Worm (Caenorhabditis elegans) whole organism, mixed stage, embryonic: ENCODE data around the gene lgc-25.

Experiments
- ces-1 ChIP-seq: fragments of 150-350 bp; optimal IDR thresholded peaks from 2 replicates; lab custom pipeline; 2014; ENCODE audit warnings: missing biosample characterization, missing genetic modification reagents, missing genetic modification characterization
- drap-1 ChIP-seq: fragments of 200-800 bp; sonication (Bioruptor generic); optimal IDR thresholded peaks from 3 replicates; lab custom pipeline; 2018; ENCODE audit warnings: mild to moderate bottlenecking, missing genetic modification characterization, missing compliant biosample characterization
- hlh-1 ChIP-seq: fragments of 150-350 bp; optimal IDR thresholded peaks from 2 replicates; lab custom pipeline; 2014; ENCODE audit warnings: missing biosample characterization, missing genetic modification reagents, missing genetic modification characterization
- lin-13 ChIP-seq: fragments of 150-350 bp; optimal IDR thresholded peaks from 2 replicates; lab custom pipeline; 2014; ENCODE audit warnings: missing biosample characterization, missing genetic modification characterization
- nhr-12 ChIP-seq: fragments of 150-350 bp; optimal IDR thresholded peaks from 2 replicates; lab custom pipeline; 2014; ENCODE audit warnings: missing biosample characterization, missing genetic modification characterization
- nhr-237 ChIP-seq: fragments of 150-350 bp; optimal IDR thresholded peaks from 2 replicates; lab custom pipeline; 2014; ENCODE audit warnings: missing biosample characterization, missing genetic modification characterization
- nhr-28 ChIP-seq: fragments of 150-350 bp; optimal IDR thresholded peaks from 2 replicates; lab custom pipeline; 2014; ENCODE audit warnings: missing biosample characterization, missing genetic modification characterization
- nhr-76 ChIP-seq: sonication (generic microtip); optimal IDR thresholded peaks from 2 replicates; lab custom pipeline; 2017; ENCODE audit warnings: missing biosample characterization, missing genetic modification characterization
- snpc-4 ChIP-seq: fragments of 150-350 bp; optimal IDR thresholded peaks from 2 replicates; lab custom pipeline; 2014; ENCODE audit warnings: missing biosample characterization, missing genetic modification characterization
- unc-39 ChIP-seq: fragments of 150-350 bp; optimal IDR thresholded peaks from 2 replicates; lab custom pipeline; 2014; ENCODE audit warnings: missing biosample characterization, missing genetic modification characterization
- unc-62 ChIP-seq: fragments of 150-350 bp; optimal IDR thresholded peaks from 2 replicates; lab custom pipeline; 2014; ENCODE audit warnings: missing biosample characterization, missing genetic modification reagents, missing genetic modification characterization
- ztf-11 ChIP-seq: fragments of 150-350 bp; optimal IDR thresholded peaks from 2 replicates; lab custom pipeline; 2014; ENCODE audit warnings: missing biosample characterization, missing genetic modification characterization

DNA sequence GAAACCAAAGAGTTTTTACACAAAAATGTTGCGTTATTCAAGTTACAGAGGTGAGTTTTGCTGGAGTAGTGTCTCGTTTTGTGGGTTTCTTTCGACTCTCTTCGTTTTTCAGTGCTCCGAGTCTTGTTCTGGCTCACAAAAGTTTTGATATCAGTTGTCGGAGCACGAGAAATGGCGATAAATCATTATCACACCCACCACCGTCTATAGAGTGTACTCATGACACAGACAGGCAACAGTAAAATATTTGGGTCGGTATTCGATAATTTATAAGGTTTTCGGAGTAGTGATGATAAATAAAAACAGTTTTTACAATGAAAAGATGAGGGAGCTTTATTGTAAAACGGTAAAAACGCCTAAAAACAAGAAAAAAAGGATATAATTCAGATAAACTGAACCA is 46.4 kb upstream of the lgc-25 start, which contains the start of gene ceh-37:
- TF ChIP-seq snpc-4 (no peak), lin-13 (tag; lab: Kevin White, UChicago) (no peak), nhr-28 (no peak), hlh-1 (tag; lab: Kevin White, UChicago) (no peak), nhr-237 (no peak), ces-1 (no peak), nhr-12 (tag; lab: Kevin White, UChicago) (no peak), unc-39 (tag; lab: Kevin White, UChicago) (no peak), ztf-11 (tag; lab: Kevin White, UChicago) (no peak), drap-1 (GFP tag; lab: Kevin White, UChicago) (no peak), nhr-76 (tag; lab: Kevin White, UChicago) (no peak), unc-62 (GFP tag; lab: Kevin White, UChicago) (no peak)
